Worm (Caenorhabditis elegans) whole organism, late embryonic: ENCODE measurements around the gene F35H10.2.

Experiments
- F13H6.1 ChIP-seq: sonication (generic microtip); optimal IDR thresholded peaks from 2 replicates; lab custom pipeline; 2016; ENCODE audit warnings: missing genetic modification characterization, missing compliant biosample characterization
- ama-1 ChIP-seq: fragments of 150-350 bp; optimal IDR thresholded peaks from 2 replicates; lab custom pipeline; 2014
- elt-2 ChIP-seq: sonication (generic microtip); optimal IDR thresholded peaks from 2 replicates; lab custom pipeline; 2016; ENCODE audit warnings: missing genetic modification reagents, missing genetic modification characterization, missing compliant biosample characterization
- gmeb-2 ChIP-seq: sonication (generic microtip); optimal IDR thresholded peaks from 2 replicates; lab custom pipeline; 2016; ENCODE audit warnings: missing genetic modification characterization, inconsistent platforms, missing compliant biosample characterization
- lim-6 ChIP-seq: sonication (generic microtip); optimal IDR thresholded peaks from 2 replicates; lab custom pipeline; 2016; ENCODE audit warnings: missing genetic modification characterization, missing compliant biosample characterization
- nhr-11 ChIP-seq: fragments of 150-350 bp; optimal IDR thresholded peaks from 2 replicates; lab custom pipeline; 2014; ENCODE audit warnings: missing biosample characterization, missing genetic modification characterization
- odd-2 ChIP-seq: sonication (generic microtip); optimal IDR thresholded peaks from 2 replicates; lab custom pipeline; 2017; ENCODE audit warnings: antibody characterized with exemption, mild to moderate bottlenecking, missing genetic modification characterization, missing compliant biosample characterization
- pag-3 ChIP-seq: sonication (generic microtip); optimal IDR thresholded peaks from 2 replicates; lab custom pipeline; 2016; ENCODE audit warnings: missing compliant biosample characterization, missing genetic modification characterization, borderline replicate concordance
- pha-4 ChIP-seq: fragments of 150-350 bp; optimal IDR thresholded peaks from 2 replicates; lab custom pipeline; 2018; ENCODE audit warnings: missing biosample characterization, missing genetic modification reagents, missing genetic modification characterization
- pqm-1 ChIP-seq: sonication (generic microtip); optimal IDR thresholded peaks from 2 replicates; lab custom pipeline; 2016; ENCODE audit warnings: missing genetic modification characterization, missing compliant biosample characterization
- pros-1 ChIP-seq: fragments of 150-350 bp; optimal IDR thresholded peaks from 2 replicates; lab custom pipeline; 2014; ENCODE audit warnings: missing biosample characterization, missing genetic modification reagents, missing genetic modification characterization
- tbx-2 ChIP-seq: sonication (generic microtip); optimal IDR thresholded peaks from 2 replicates; lab custom pipeline; 2016; ENCODE audit warnings: missing genetic modification characterization, missing compliant biosample characterization
- zip-5 ChIP-seq: sonication (generic microtip); optimal IDR thresholded peaks from 2 replicates; lab custom pipeline; 2016; ENCODE audit warnings: missing genetic modification characterization, missing compliant biosample characterization

DNA sequence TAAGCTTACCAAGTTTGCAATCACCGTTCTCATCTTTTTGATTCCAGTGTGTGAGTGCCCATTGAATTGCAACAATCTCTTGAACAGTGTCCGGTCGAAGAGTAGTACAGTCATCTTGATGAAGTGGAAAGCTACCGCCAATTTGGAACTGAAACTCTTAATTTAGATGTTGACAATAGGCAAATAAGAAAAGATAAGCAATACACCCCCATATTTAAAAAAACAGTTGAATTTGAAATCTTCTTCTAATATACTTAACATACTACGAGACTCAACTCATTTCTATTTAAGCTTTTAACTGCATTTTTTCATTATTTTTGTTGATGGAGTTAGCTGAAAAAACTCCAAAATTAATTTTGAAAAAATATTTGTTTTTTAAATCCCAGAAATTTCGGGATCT is 16.9 kb upstream of the F35H10.2 start:
- TF ChIP-seq F13H6.1 (tag; lab: Kevin White, UChicago), result no peak
- TF ChIP-seq nhr-11 (tag; lab: Kevin White, UChicago), result no peak
- TF ChIP-seq ama-1 (lab: Kevin White, UChicago), result no peak
- TF ChIP-seq pha-4 (tag; lab: Kevin White, UChicago), result no peak
- TF ChIP-seq pqm-1 (tag; lab: Kevin White, UChicago), result no peak
- no peak for TF ChIP-seq lim-6 (tag; lab: Kevin White, UChicago)
- no peak for TF ChIP-seq zip-5 (tag; lab: Kevin White, UChicago)
- no peak for TF ChIP-seq gmeb-2 (tag; lab: Kevin White, UChicago)
- TF ChIP-seq elt-2, result no peak
- no peak for TF ChIP-seq pros-1 (tag; lab: Kevin White, UChicago)
- no peak for TF ChIP-seq odd-2 (tag; lab: Kevin White, UChicago)
- no peak for TF ChIP-seq pag-3
- no peak for TF ChIP-seq tbx-2 (tag; lab: Kevin White, UChicago)
